Worm (Caenorhabditis elegans): ENCODE measurements around the gene F17E9.3.

DNA sequence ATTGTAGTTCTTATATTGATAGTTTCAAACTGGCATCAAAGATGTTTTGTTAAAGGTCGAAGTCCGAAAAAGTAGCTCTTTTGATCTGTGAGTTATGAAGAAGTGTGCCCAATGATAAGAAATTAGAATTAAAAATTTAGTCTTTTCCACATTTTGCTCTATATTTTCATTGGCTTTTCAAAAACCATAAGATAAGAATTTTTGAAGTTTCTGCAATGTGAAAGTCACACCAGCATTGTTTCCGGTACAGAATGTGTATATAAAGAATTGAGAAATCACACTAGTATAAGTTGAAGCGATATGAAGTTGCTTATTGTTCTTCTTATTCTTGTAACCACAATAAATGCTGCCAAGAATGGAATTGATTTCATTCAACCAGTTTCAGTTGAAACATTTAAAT is 22.1 kb upstream of the F17E9.3 start, which contains the start of gene lys-10:
- no peak for TF ChIP-seq F49E8.2 (tag; optimal IDR thresholded peaks at IDR 0.05; ENCODE audit: insufficient read depth)
- no peak for TF ChIP-seq nfya-2 (GFP tag; IDR thresholded peaks at IDR 0.05)
- no peak for TF ChIP-seq rcor-1 (GFP tag; IDR thresholded peaks at IDR 0.05)
- TF ChIP-seq ztf-26 (tag; optimal IDR thresholded peaks at IDR 0.05): no peak
- TF ChIP-seq sea-2 (GFP tag; IDR thresholded peaks at IDR 0.05): no peak
- no peak for TF ChIP-seq Y79H2A.3 (GFP tag; conservative IDR thresholded peaks at IDR 0.05)
- TF ChIP-seq F33H1.4 (GFP tag; IDR thresholded peaks at IDR 0.05): no peak
- no peak for TF ChIP-seq T07F8.4 (tag; optimal IDR thresholded peaks at IDR 0.05)
- no peak for TF ChIP-seq lag-1 (GFP tag; IDR thresholded peaks at IDR 0.05)
- no peak for TF ChIP-seq gei-17 (GFP tag; optimal IDR thresholded peaks at IDR 0.05)
